Worm (Caenorhabditis elegans) whole organism, late embryonic: Measurements from ENCODE around the gene Y38C1AA.6.
A peak's percentile ranks its signal among the peaks of the same experiment; 100 is the strongest.

ENCODE experiments used
- C38D4.7 ChIP-seq: fragments of 200-800 bp; sonication (Bioruptor generic); optimal IDR thresholded peaks from 2 replicates; lab custom pipeline; 2018; ENCODE audit warnings: mild to moderate bottlenecking, missing genetic modification characterization, moderate library complexity, missing compliant biosample characterization
- F13H6.1 ChIP-seq: sonication (generic microtip); optimal IDR thresholded peaks from 2 replicates; lab custom pipeline; 2016; ENCODE audit warnings: missing genetic modification characterization, missing compliant biosample characterization
- K02D7.2 ChIP-seq: sonication (generic microtip); optimal IDR thresholded peaks from 2 replicates; lab custom pipeline; 2017; ENCODE audit warnings: mild to moderate bottlenecking, missing genetic modification characterization, missing compliant biosample characterization
- K09A11.1 ChIP-seq: sonication (generic microtip); optimal IDR thresholded peaks from 2 replicates; lab custom pipeline; 2017; ENCODE audit warnings: antibody characterized with exemption, mild to moderate bottlenecking, missing genetic modification characterization, missing compliant biosample characterization; ENCODE audit not compliant: insufficient read depth
- ceh-14 ChIP-seq: sonication (generic microtip); optimal IDR thresholded peaks from 2 replicates; lab custom pipeline; 2016; ENCODE audit warnings: missing genotype, missing genetic modification characterization, missing compliant biosample characterization
- ceh-18 ChIP-seq: sonication (generic microtip); optimal IDR thresholded peaks from 2 replicates; lab custom pipeline; 2016; ENCODE audit warnings: missing genetic modification characterization, missing compliant biosample characterization
- ceh-24 ChIP-seq: sonication (generic microtip); optimal IDR thresholded peaks from 2 replicates; lab custom pipeline; 2016; ENCODE audit warnings: mild to moderate bottlenecking, missing genetic modification characterization, missing compliant biosample characterization
- ceh-30 ChIP-seq: fragments of 150-350 bp; optimal IDR thresholded peaks from 2 replicates; lab custom pipeline; 2014; ENCODE audit warnings: missing biosample characterization, missing genetic modification characterization
- ceh-31 ChIP-seq: sonication (generic microtip); optimal IDR thresholded peaks from 2 replicates; lab custom pipeline; 2016; ENCODE audit warnings: missing genetic modification characterization, missing compliant biosample characterization
- che-1 ChIP-seq: sonication (generic microtip); optimal IDR thresholded peaks from 2 replicates; lab custom pipeline; 2016; ENCODE audit warnings: mild to moderate bottlenecking, missing genetic modification characterization, missing compliant biosample characterization
- dve-1 ChIP-seq: sonication (generic microtip); optimal IDR thresholded peaks from 2 replicates; lab custom pipeline; 2017; ENCODE audit warnings: antibody characterized with exemption, mild to moderate bottlenecking, missing genetic modification characterization, missing compliant biosample characterization
- elt-2 ChIP-seq: sonication (generic microtip); optimal IDR thresholded peaks from 2 replicates; lab custom pipeline; 2016; ENCODE audit warnings: missing genetic modification reagents, missing genetic modification characterization, missing compliant biosample characterization
- eyg-1 ChIP-seq: sonication (generic microtip); optimal IDR thresholded peaks from 2 replicates; lab custom pipeline; 2016; ENCODE audit warnings: missing genotype, missing genetic modification characterization, missing compliant biosample characterization
- fax-1 ChIP-seq: sonication (generic microtip); optimal IDR thresholded peaks from 2 replicates; lab custom pipeline; 2016; ENCODE audit warnings: missing genotype, missing genetic modification characterization, missing compliant biosample characterization
- fkh-10 ChIP-seq: fragments of 150-350 bp; optimal IDR thresholded peaks from 2 replicates; lab custom pipeline; 2014; ENCODE audit warnings: missing biosample characterization, missing genetic modification reagents, missing genetic modification characterization
- hlh-13 ChIP-seq: fragments of 200-800 bp; sonication (Bioruptor generic); optimal IDR thresholded peaks from 2 replicates; lab custom pipeline; 2018; ENCODE audit warnings: mild to moderate bottlenecking, missing genetic modification characterization, missing compliant biosample characterization
- hlh-30 ChIP-seq: sonication (generic microtip); optimal IDR thresholded peaks from 2 replicates; lab custom pipeline; 2017; ENCODE audit warnings: antibody characterized with exemption, missing genetic modification characterization, missing compliant biosample characterization; ENCODE audit not compliant: insufficient read depth
- hlh-8 ChIP-seq: sonication (generic microtip); optimal IDR thresholded peaks from 2 replicates; lab custom pipeline; 2016; ENCODE audit warnings: missing genotype, missing genetic modification characterization, missing compliant biosample characterization
- lin-11 ChIP-seq: fragments of 200-800 bp; sonication (Bioruptor generic); optimal IDR thresholded peaks from 2 replicates; lab custom pipeline; 2018; ENCODE audit warnings: mild to moderate bottlenecking, missing genetic modification characterization, missing compliant biosample characterization
- madf-2 ChIP-seq: sonication (generic microtip); optimal IDR thresholded peaks from 2 replicates; lab custom pipeline; 2017; ENCODE audit warnings: missing genetic modification characterization, missing compliant biosample characterization
- nfya-1 ChIP-seq: sonication (generic microtip); optimal IDR thresholded peaks from 2 replicates; lab custom pipeline; 2017; ENCODE audit warnings: missing genetic modification characterization, mild to moderate bottlenecking, missing compliant biosample characterization, antibody characterized with exemption, moderate library complexity
- nhr-11 ChIP-seq: fragments of 150-350 bp; optimal IDR thresholded peaks from 2 replicates; lab custom pipeline; 2014; ENCODE audit warnings: missing biosample characterization, missing genetic modification characterization
- npax-4 ChIP-seq: sonication (generic microtip); optimal IDR thresholded peaks from 2 replicates; lab custom pipeline; 2016; ENCODE audit warnings: missing genetic modification characterization, missing compliant biosample characterization
- pag-3 ChIP-seq: sonication (generic microtip); optimal IDR thresholded peaks from 2 replicates; lab custom pipeline; 2016; ENCODE audit warnings: missing compliant biosample characterization, missing genetic modification characterization, borderline replicate concordance
- pat-9 ChIP-seq: fragments of 200-800 bp; sonication (Bioruptor generic); optimal IDR thresholded peaks from 2 replicates; lab custom pipeline; 2018; ENCODE audit warnings: mild to moderate bottlenecking, missing genetic modification characterization, moderate library complexity, missing compliant biosample characterization
- pqm-1 ChIP-seq: sonication (generic microtip); optimal IDR thresholded peaks from 2 replicates; lab custom pipeline; 2016; ENCODE audit warnings: missing genetic modification characterization, missing compliant biosample characterization
- pros-1 ChIP-seq: fragments of 150-350 bp; optimal IDR thresholded peaks from 2 replicates; lab custom pipeline; 2014; ENCODE audit warnings: missing biosample characterization, missing genetic modification reagents, missing genetic modification characterization
- rnt-1 ChIP-seq: sonication (generic microtip); optimal IDR thresholded peaks from 2 replicates; lab custom pipeline; 2016; ENCODE audit warnings: missing genetic modification characterization, missing compliant biosample characterization
- sdc-2 ChIP-seq: sonication (generic microtip); optimal IDR thresholded peaks from 2 replicates; lab custom pipeline; 2016; ENCODE audit warnings: missing genotype, missing genetic modification characterization, missing compliant biosample characterization
- sox-4 ChIP-seq: sonication (generic microtip); optimal IDR thresholded peaks from 2 replicates; lab custom pipeline; 2017; ENCODE audit warnings: mild to moderate bottlenecking, missing genetic modification characterization, inconsistent platforms, missing compliant biosample characterization
- tbx-7 ChIP-seq: sonication (generic microtip); optimal IDR thresholded peaks from 2 replicates; lab custom pipeline; 2016; ENCODE audit warnings: missing genotype, missing genetic modification characterization, missing compliant biosample characterization
- ttx-3 ChIP-seq: sonication (generic microtip); optimal IDR thresholded peaks from 2 replicates; lab custom pipeline; 2016; ENCODE audit warnings: missing genetic modification reagents, missing genetic modification characterization, missing compliant biosample characterization
- unc-3 ChIP-seq, 2 experiments: fragments of 200-800 bp in 1 of 2; sonication (Bioruptor generic) in 1 of 2; sonication (generic microtip) in 1 of 2; conservative IDR thresholded peaks in 1 of 2; optimal IDR thresholded peaks in 1 of 2; 2 replicates each; pipeline versions ENCODE4 v1.3.6 to Lab custom; 2016 to 2022; ENCODE audit warnings: missing compliant biosample characterization in 2 of 2, missing genetic modification characterization in 2 of 2, missing genetic modification reagents in 1 of 2
- unc-42 ChIP-seq: sonication (generic microtip); optimal IDR thresholded peaks from 2 replicates; lab custom pipeline; 2016; ENCODE audit warnings: missing genotype, missing genetic modification characterization, missing compliant biosample characterization
- unc-55 ChIP-seq: sonication (generic microtip); optimal IDR thresholded peaks from 2 replicates; lab custom pipeline; 2017; ENCODE audit warnings: missing biosample characterization, missing genetic modification reagents, missing genetic modification characterization
- zip-5 ChIP-seq: sonication (generic microtip); optimal IDR thresholded peaks from 2 replicates; lab custom pipeline; 2016; ENCODE audit warnings: missing genetic modification characterization, missing compliant biosample characterization

The Y38C1AA.6 gene

DNA sequence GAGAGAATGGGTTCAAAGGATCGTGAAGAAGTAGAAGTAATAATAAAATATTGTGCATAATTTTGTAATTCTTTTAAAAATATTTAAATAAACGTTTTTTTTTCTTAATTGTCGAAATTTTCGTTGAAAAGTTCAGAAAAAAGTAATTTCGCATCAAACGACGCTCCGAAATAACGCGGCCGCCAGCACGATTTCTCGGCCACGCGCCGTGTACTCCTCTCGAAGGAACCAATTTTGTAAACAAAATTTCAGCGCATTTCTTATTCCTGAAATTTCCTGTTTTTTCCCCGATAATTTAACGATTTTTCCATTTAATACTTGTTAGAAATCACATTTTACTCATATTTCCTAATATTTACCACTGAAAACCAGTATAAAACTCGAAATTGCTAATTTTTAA is 29.4 kb downstream of the Y38C1AA.6 start, which contains the start of gene Y38C1AA.12 (continued):
- TF ChIP-seq che-1 (no peak), nfya-1 (tag; lab: Kevin White, UChicago) (peak; percentile 35), elt-2 (tag; lab: Kevin White, UChicago) (peak; percentile 81), sdc-2 (tag; lab: Kevin White, UChicago) (no peak), pat-9 (tag; lab: Kevin White, UChicago) (no peak), F13H6.1 (peak; percentile 63), sox-4 (no peak), ceh-31 (peak; percentile 93), unc-42 (peak; percentile 32), rnt-1 (tag; lab: Kevin White, UChicago) (peak; percentile 74), hlh-30 (no peak), K02D7.2 (tag; lab: Kevin White, UChicago) (no peak), dve-1 (tag; lab: Kevin White, UChicago) (no peak), unc-55 (GFP tag; lab: Kevin White, UChicago) (peak; percentile 67), ceh-30 (tag; lab: Kevin White, UChicago) (no peak)

DNA sequence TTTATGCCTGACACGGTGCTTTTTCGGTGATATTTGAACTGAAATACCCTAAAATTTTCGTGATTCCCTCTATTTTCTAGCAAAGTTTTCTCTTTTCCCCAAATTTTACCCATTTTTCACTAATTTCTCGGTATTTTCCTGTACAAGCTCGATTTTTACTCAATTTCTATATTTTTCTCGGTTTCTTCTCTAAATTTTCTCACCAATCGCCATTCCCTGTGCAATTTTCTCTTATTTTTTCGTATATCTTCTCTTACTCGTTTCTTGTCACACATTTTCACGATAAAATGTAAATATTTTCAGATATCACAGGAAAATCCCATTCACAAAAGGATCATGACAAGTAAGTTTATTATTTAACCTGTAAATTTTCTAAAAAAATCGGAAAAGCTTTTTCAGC is 31.8 kb downstream of the Y38C1AA.6 start, which contains the start of gene csn-3:
Gene csn-3 (plus strand): TSS at position 301 of the 400 bp plus-strand sequence.
- TF ChIP-seq eyg-1, result no peak
- no peak for TF ChIP-seq hlh-8 (tag; lab: Kevin White, UChicago)
- no peak for TF ChIP-seq pat-9 (tag; lab: Kevin White, UChicago)
- no peak for TF ChIP-seq tbx-7
- no peak for TF ChIP-seq pros-1
- TF ChIP-seq madf-2 (tag; lab: Kevin White, UChicago), result no peak
- TF ChIP-seq K09A11.1 (tag; lab: Kevin White, UChicago), result no peak
- no peak for TF ChIP-seq rnt-1 (tag; lab: Kevin White, UChicago)
- no peak for TF ChIP-seq nhr-11 (tag; lab: Kevin White, UChicago)
- no peak for TF ChIP-seq unc-42
- TF ChIP-seq che-1, result no peak
- no peak for TF ChIP-seq zip-5 (tag; lab: Kevin White, UChicago)
- TF ChIP-seq, all 69 proteins: peak for 0

DNA sequence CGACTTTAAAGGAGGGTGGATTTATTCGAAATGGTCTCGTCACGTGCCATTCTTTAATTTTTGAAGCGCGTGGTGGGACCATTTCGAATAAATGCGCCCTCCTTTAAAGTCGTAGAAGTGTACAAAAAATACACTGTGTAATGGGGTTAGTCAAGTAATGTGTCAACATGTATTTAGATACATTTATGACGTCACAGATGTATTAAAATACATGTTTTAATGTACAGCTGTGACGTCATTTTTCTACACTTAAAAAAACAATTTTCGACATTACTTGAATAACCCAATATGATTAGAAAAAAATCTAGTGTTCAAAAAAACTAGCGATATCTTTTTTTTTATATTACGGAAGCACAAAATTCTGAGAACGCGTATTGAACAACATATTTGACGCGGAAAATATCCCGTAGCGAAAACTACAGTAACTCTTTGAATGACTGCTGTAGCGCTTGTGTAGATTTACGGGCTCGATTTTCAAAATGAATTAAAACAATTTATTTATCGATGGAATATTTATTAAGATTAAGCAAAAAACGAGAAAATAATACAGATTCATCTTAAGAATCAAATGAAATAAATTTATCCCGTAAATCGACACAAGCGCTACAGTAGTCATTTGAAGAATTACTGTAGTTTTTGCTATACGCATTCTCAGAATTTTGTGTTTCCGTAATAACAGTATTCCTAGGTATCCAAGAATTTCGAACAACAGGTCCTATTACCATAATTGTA is 40.5 kb downstream of the Y38C1AA.6 start, which contains the start of gene gfrp-1:
Gene gfrp-1 (plus strand): TSS at position 682 of the 732 bp plus-strand sequence.
- no peak for TF ChIP-seq ceh-14 (tag; lab: Kevin White, UChicago)
- no peak for TF ChIP-seq C38D4.7 (GFP tag; lab: Kevin White, UChicago)
- TF ChIP-seq hlh-13 (GFP tag; lab: Kevin White, UChicago), result no peak
- no peak for TF ChIP-seq npax-4 (tag; lab: Kevin White, UChicago)
- no peak for TF ChIP-seq ceh-18 (tag; lab: Kevin White, UChicago)
- TF ChIP-seq unc-3 (GFP tag; conservative IDR thresholded peaks at IDR 0.05; lab: Robert Waterston, UW), result no peak
- no peak for TF ChIP-seq unc-3 (tag; optimal IDR thresholded peaks at IDR 0.05; lab: Kevin White, UChicago)
- TF ChIP-seq ttx-3, result no peak
- TF ChIP-seq fax-1 (tag; lab: Kevin White, UChicago), result no peak
- no peak for TF ChIP-seq fkh-10
- TF ChIP-seq pqm-1 (tag; lab: Kevin White, UChicago), result no peak
- no peak for TF ChIP-seq lin-11 (tag; lab: Kevin White, UChicago)
- no peak for TF ChIP-seq ceh-24 (tag; lab: Kevin White, UChicago)
- no peak for TF ChIP-seq pag-3 (tag; lab: Kevin White, UChicago)
